Worm (Caenorhabditis elegans): ENCODE data around the gene T28F3.11.

The T28F3.11 gene

ce11 chrIV:17291629-17292199, at the start of gene T28F3.11, which contains the start of gene slc-17.4:
T28F3.11 (minus strand) TSS chrIV:17291679.
slc-17.4 (minus strand) TSS chrIV:17291733.
- TF ChIP-seq unc-42 (tag; optimal IDR thresholded peaks at IDR 0.05), result peak; percentile 72
- TF ChIP-seq ahr-1 (tag; optimal IDR thresholded peaks at IDR 0.05), result no peak

- TF ChIP-seq ceh-14 (tag; optimal IDR thresholded peaks at IDR 0.05) (no peak), rnt-1 (tag; optimal IDR thresholded peaks at IDR 0.05) (no peak), nhr-11 (tag; optimal IDR thresholded peaks at IDR 0.05) (no peak), pat-9 (tag; optimal IDR thresholded peaks at IDR 0.05) (no peak), fkh-6 (tag; optimal IDR thresholded peaks at IDR 0.05) (no peak), ceh-18 (tag; optimal IDR thresholded peaks at IDR 0.05) (no peak), F13H6.1 (tag; optimal IDR thresholded peaks at IDR 0.05) (no peak), hlh-6 (tag; optimal IDR thresholded peaks at IDR 0.05) (no peak), npax-4 (tag; optimal IDR thresholded peaks at IDR 0.05) (no peak), T23F11.4 (GFP tag; optimal IDR thresholded peaks at IDR 0.05) (no peak), ceh-24 (tag; optimal IDR thresholded peaks at IDR 0.05) (no peak), syd-9 (tag; optimal IDR thresholded peaks at IDR 0.05) (no peak), tbx-7 (tag; optimal IDR thresholded peaks at IDR 0.05) (no peak), ceh-9 (tag; optimal IDR thresholded peaks at IDR 0.05) (no peak), unc-42 (tag; optimal IDR thresholded peaks at IDR 0.05) (no peak), nfya-1 (tag; optimal IDR thresholded peaks at IDR 0.05) (no peak), elt-2 (tag; optimal IDR thresholded peaks at IDR 0.05) (no peak), C38D4.7 (GFP tag; optimal IDR thresholded peaks at IDR 0.05) (no peak), unc-55 (GFP tag; optimal IDR thresholded peaks at IDR 0.05) (no peak), mec-3 (tag; optimal IDR thresholded peaks at IDR 0.05; ENCODE audit: borderline replicate concordance) (no peak)
Measured at ce11 chrIV:17341033-17341432, 49.6 kb upstream of the T28F3.11 start.

- TF ChIP-seq pqm-1 (tag; optimal IDR thresholded peaks at IDR 0.05) (no peak), elt-2 (tag; optimal IDR thresholded peaks at IDR 0.05) (peak; percentile 78)
Measured at ce11 chrIV:17338920-17339510, 47.5 kb upstream of the T28F3.11 start, which contains the start of gene C49C3.10. C49C3.10 (minus strand) TSS chrIV:17338970.

- TF ChIP-seq ceh-48 (tag; optimal IDR thresholded peaks at IDR 0.05) (peak; percentile 45), hlh-8 (tag; optimal IDR thresholded peaks at IDR 0.05) (no peak)
Measured at ce11 chrIV:17335031-17335430, 43.6 kb upstream of the T28F3.11 start, which contains the start of gene C49C3.8. C49C3.8 (plus strand) TSS chrIV:17335203.

ce11 chrIV:17333542-17334281, 42.2 kb upstream of the T28F3.11 start, which contains the start of gene C49C3.15:
C49C3.15 (plus strand) TSS chrIV:17334231.
- TF ChIP-seq che-1 (tag; optimal IDR thresholded peaks at IDR 0.05), result no peak
- no peak for TF ChIP-seq rnt-1 (tag; optimal IDR thresholded peaks at IDR 0.05)
- no peak for TF ChIP-seq fkh-6 (tag; optimal IDR thresholded peaks at IDR 0.05)
- no peak for TF ChIP-seq K09A11.1 (tag; optimal IDR thresholded peaks at IDR 0.05; ENCODE audit: insufficient read depth)
- no peak for TF ChIP-seq ceh-22 (tag; optimal IDR thresholded peaks at IDR 0.05)
- TF ChIP-seq hlh-6 (tag; optimal IDR thresholded peaks at IDR 0.05), result no peak
- TF ChIP-seq ztf-16 (tag; optimal IDR thresholded peaks at IDR 0.05), result no peak
- no peak for TF ChIP-seq K02D7.2 (tag; optimal IDR thresholded peaks at IDR 0.05)
- no peak for TF ChIP-seq pha-2 (tag; optimal IDR thresholded peaks at IDR 0.05)
- no peak for TF ChIP-seq ceh-34 (tag; optimal IDR thresholded peaks at IDR 0.05)
- TF ChIP-seq odd-2 (tag; optimal IDR thresholded peaks at IDR 0.05), result no peak
- TF ChIP-seq pax-1 (tag; optimal IDR thresholded peaks at IDR 0.05), result no peak
- no peak for TF ChIP-seq madf-2 (tag; optimal IDR thresholded peaks at IDR 0.05)
- no peak for TF ChIP-seq gmeb-2 (tag; optimal IDR thresholded peaks at IDR 0.05)
- peak; percentile 77 for TF ChIP-seq hlh-30 (tag; optimal IDR thresholded peaks at IDR 0.05; ENCODE audit: insufficient read depth)
- peak; percentile 38 for TF ChIP-seq unc-55 (GFP tag; optimal IDR thresholded peaks at IDR 0.05)
- no peak for TF ChIP-seq npax-4 (tag; optimal IDR thresholded peaks at IDR 0.05)
- TF ChIP-seq fkh-10 (GFP tag; optimal IDR thresholded peaks at IDR 0.05), result no peak
- peak; percentile 15 for TF ChIP-seq nfya-1 (tag; optimal IDR thresholded peaks at IDR 0.05)
- TF ChIP-seq hlh-15 (tag; optimal IDR thresholded peaks at IDR 0.05), result no peak
- no peak for TF ChIP-seq mec-3 (tag; optimal IDR thresholded peaks at IDR 0.05; ENCODE audit: borderline replicate concordance)
- no peak for TF ChIP-seq ceh-24 (tag; optimal IDR thresholded peaks at IDR 0.05)
- TF ChIP-seq ceh-31 (tag; optimal IDR thresholded peaks at IDR 0.05), result peak; percentile 21
